Worm (Caenorhabditis elegans) whole organism, young adult: Measurements from ENCODE around the gene mip-1.

Source experiments
- ama-1 ChIP-seq, 3 experiments: fragments of 150-350 bp in 1 of 3; sonication (generic microtip) in 2 of 3; optimal IDR thresholded peaks; 2 replicates each; lab custom pipeline; 2014 to 2018; ENCODE audit warnings: missing biosample characterization in 2 of 3, missing genetic modification characterization in 2 of 3, missing genetic modification reagents in 2 of 3
- snpc-4 ChIP-seq, 5 experiments: fragments of 150-350 bp in 1 of 5; sonication (generic microtip) in 4 of 5; optimal IDR thresholded peaks; 2 replicates each; lab custom pipeline; 2014 to 2018; ENCODE audit warnings: missing genetic modification characterization in 5 of 5, missing biosample characterization in 3 of 5, antibody characterized with exemption in 2 of 5, mild to moderate bottlenecking in 2 of 5, missing compliant biosample characterization in 2 of 5, missing genotype in 2 of 5, moderate library complexity in 2 of 5, missing genetic modification reagents in 1 of 5
- tlf-1 ChIP-seq: fragments of 200-800 bp; sonication (Bioruptor generic); optimal IDR thresholded peaks from 2 replicates; lab custom pipeline; 2018; ENCODE audit warnings: mild to moderate bottlenecking, missing genetic modification characterization, missing compliant biosample characterization

ce11 chrIII:4778003-4778402 lies 14.9 kb upstream of the mip-1 start, which contains the start of gene B0393.7:
- TF ChIP-seq tlf-1 (GFP tag; lab: Kevin White, UChicago) (no peak), ama-1 (optimal IDR thresholded peaks at IDR 0.05; lab: Kevin White, UChicago) (no peak), ama-1 (GFP tag; optimal IDR thresholded peaks at IDR 0.05; lab: Kevin White, UChicago) (no peak), snpc-4 (GFP tag; optimal IDR thresholded peaks at IDR 0.05; lab: Kevin White, UChicago) (no peak), snpc-4 (tag; optimal IDR thresholded peaks at IDR 0.05; lab: Kevin White, UChicago) (no peak)
